Fruit fly (Drosophila melanogaster) whole organism, larva: ENCODE measurements around the gene CG16959.

Experiments used
- noc ChIP-seq: fragments of 200-800 bp; sonication (Bioruptor generic); optimal IDR thresholded peaks from 3 replicates; lab custom pipeline; 2019; ENCODE audit warnings: missing biosample characterization, mild to moderate bottlenecking, missing genetic modification characterization, moderate library complexity

Gene CG16959

dm6 chr3L:15125077-15125652, at the start of gene CG16959:
Gene CG16959, minus strand, starts transcription at chr3L:15125321.
- peak; percentile 9 for TF ChIP-seq noc (tag; lab: Kevin White, UChicago)

- no peak for TF ChIP-seq noc (tag; lab: Kevin White, UChicago)
Measured at dm6 chr3L:15174823-15175222, 49.7 kb upstream of the CG16959 start.

dm6 chr3L:15174086-15174485, 49.0 kb upstream of the CG16959 start:
- no peak for TF ChIP-seq noc (tag; lab: Kevin White, UChicago)

- no peak for TF ChIP-seq noc (tag; lab: Kevin White, UChicago)
Measured at dm6 chr3L:15172404-15173055, 47.4 kb upstream of the CG16959 start.

dm6 chr3L:15171769-15172403, 46.8 kb upstream of the CG16959 start:
- TF ChIP-seq noc (tag; lab: Kevin White, UChicago), result no peak

dm6 chr3L:15169795-15170194, 44.7 kb upstream of the CG16959 start:
- TF ChIP-seq noc (tag; lab: Kevin White, UChicago), result no peak

dm6 chr3L:15169010-15169409, 43.9 kb upstream of the CG16959 start:
- TF ChIP-seq noc (tag; lab: Kevin White, UChicago), result no peak

dm6 chr3L:15163414-15163813, 38.3 kb upstream of the CG16959 start, which contains the start of gene CG7011:
Gene CG7011, minus strand, starts transcription at chr3L:15163628.
- TF ChIP-seq noc (tag; lab: Kevin White, UChicago), result no peak

- no peak for TF ChIP-seq noc (tag; lab: Kevin White, UChicago)
Measured at dm6 chr3L:15162988-15163387, 37.9 kb upstream of the CG16959 start.

DNA sequence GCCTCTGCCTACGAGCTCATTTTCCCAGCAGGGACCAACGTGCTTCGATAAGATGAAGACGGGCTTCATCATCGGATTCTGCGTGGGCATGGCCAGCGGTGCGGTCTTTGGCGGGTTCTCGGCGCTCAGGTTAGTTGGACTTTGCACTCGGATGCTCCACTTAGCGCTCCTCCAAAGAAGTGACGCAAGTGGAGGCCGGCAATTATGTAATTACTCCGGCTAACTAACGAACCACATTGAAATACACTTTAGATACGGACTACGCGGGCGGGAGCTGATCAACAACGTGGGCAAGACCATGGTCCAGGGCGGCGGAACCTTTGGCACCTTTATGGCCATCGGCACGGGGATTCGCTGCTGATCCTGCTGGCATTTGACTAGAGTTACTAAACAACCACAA, 36.9 kb upstream of the CG16959 start:
- no peak for TF ChIP-seq noc (tag; lab: Kevin White, UChicago)

DNA sequence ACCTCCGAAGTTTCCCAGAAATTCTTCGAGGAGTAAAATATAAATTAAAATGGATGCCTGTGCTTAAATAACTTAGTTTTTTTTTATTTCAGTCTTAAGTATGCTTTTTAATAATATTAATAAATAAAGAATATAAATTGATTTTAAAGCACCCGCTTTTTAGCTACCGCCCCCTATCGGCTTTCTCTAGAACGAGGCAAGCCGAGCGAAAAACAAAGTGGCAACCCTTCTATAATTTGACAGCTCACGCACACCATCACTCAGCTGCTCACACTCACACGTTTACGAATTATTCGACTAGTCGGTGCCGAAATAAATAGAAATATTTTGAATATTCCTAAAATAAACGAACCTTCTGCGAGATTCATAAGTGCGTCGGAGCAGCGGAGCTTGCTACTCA, 36.4 kb upstream of the CG16959 start, which contains the start of gene CG6878:
Gene CG6878, plus strand, starts transcription at position 269 of the 400 bp plus-strand sequence.
- TF ChIP-seq noc (tag; lab: Kevin White, UChicago), result no peak

DNA sequence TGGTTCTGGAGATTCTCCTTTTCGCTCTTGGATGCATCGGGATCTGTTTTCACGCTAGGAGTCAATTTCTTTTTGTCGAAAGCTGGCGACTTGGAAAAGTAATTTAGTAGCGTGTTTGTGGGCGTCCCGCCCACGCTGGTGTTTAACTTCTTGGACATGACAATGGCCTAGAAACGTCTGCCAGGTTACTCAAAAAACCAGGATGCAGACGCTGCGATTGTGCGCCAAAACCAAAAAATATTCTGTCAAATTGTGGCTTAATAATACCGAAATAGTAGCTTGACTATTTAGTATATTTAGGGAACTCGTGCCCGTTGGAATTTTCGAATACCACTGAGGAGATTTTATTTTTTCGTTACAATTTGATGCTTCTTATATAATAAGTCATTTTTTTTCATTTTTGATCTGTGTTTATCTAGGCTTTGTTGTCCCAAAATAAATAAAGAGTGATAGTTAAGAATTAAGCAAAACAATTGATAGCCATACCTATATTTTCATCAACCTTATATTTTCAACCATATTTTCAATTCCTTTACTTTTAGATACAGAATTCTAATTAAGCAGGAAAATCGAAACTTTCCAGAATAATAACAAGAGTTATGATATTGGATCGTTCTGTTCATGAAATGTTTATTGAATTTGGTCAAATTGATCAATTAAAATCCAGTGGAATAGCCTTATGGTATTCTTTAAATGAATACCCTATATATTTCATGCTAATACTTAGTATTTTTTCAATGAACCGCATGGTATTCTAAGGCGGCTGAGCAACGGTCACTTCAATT, 33.4 kb upstream of the CG16959 start, which contains the start of the genes Msh6 and Prp31:
Gene Msh6, minus strand, starts transcription at position 233 of the 785 bp plus-strand sequence.
Gene Prp31, plus strand, starts transcription at position 771 of the 785 bp plus-strand sequence.
- TF ChIP-seq noc (tag; lab: Kevin White, UChicago), result no peak

dm6 chr3L:15150028-15150427, 24.9 kb upstream of the CG16959 start:
- no peak for TF ChIP-seq noc (tag; lab: Kevin White, UChicago)

dm6 chr3L:15146643-15147187, 21.6 kb upstream of the CG16959 start, which contains the start of gene FucTA:
Gene FucTA, plus strand, starts transcription at chr3L:15147137.
- TF ChIP-seq noc (tag; lab: Kevin White, UChicago), result no peak
